Worm (Caenorhabditis elegans): Measurements from ENCODE around the gene rabr-4.

Gene rabr-4

DNA sequence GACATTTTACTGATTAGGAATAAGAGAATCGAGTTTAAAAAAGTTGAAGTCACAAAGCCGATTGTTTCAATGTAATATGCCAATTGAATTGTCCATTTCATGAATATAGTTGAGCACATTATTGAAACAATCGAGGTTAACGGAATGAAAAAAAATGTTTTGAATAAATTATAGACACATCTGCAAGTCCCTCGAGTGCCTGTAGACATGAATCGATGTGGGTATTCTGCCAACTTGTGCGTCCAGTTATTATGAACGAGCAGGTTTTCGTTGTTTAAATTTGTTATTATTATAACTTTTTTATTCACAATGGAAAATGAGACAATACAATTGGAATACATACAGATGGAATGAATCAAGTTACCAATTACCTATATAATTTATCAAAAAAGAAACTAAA lies 36.3 kb upstream of the rabr-4 start, which contains the start of gene str-99:
str-99 (minus strand) TSS at position 101 of the 400 bp plus-strand sequence.
- TF ChIP-seq mep-1 (tag; optimal IDR thresholded peaks at IDR 0.05) (no peak), nhr-12 (tag; optimal IDR thresholded peaks at IDR 0.05) (no peak), nhr-237 (tag; optimal IDR thresholded peaks at IDR 0.05) (no peak), sptf-1 (tag; optimal IDR thresholded peaks at IDR 0.05) (no peak), unc-39 (tag; optimal IDR thresholded peaks at IDR 0.05) (no peak), snpc-4 (tag; optimal IDR thresholded peaks at IDR 0.05) (no peak), pha-4 (tag; optimal IDR thresholded peaks at IDR 0.05) (no peak), hlh-1 (tag; optimal IDR thresholded peaks at IDR 0.05) (no peak), nhr-2 (tag; optimal IDR thresholded peaks at IDR 0.05) (no peak), lsy-2 (tag; optimal IDR thresholded peaks at IDR 0.05) (no peak), M03D4.4 (tag; optimal IDR thresholded peaks at IDR 0.05) (no peak), tbx-8 (GFP tag; optimal IDR thresholded peaks at IDR 0.05) (no peak), sem-2 (GFP tag; optimal IDR thresholded peaks at IDR 0.05) (no peak)

DNA sequence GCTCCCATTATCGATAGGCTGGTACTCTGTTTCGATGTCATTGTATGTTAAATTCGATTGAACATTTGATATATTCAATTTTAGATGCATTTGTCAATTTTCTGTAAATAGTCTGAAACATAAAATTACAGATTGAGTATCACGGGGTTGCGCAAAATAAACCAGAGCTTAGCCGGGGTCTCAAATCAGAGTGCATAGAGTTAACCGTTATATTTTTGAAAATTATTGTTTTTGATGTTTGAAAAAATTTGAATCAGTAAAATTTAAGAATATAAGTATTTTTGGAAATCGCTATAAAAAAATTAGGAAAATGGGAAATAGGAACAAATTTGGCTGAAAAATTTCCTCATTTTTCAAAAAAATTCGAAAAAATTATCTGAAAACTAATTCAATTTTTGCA lies 35.1 kb upstream of the rabr-4 start, which contains the start of gene F10A3.17:
F10A3.17 (minus strand) TSS at position 101 of the 400 bp plus-strand sequence.
- no peak for TF ChIP-seq sem-2 (GFP tag; optimal IDR thresholded peaks at IDR 0.05)
- TF ChIP-seq elt-3 (tag; optimal IDR thresholded peaks at IDR 0.05), result no peak
- no peak for TF ChIP-seq blmp-1 (tag; optimal IDR thresholded peaks at IDR 0.05)
- TF ChIP-seq unc-120 (tag; optimal IDR thresholded peaks at IDR 0.05; ENCODE audit: poor library complexity, severe bottlenecking), result no peak
- no peak for TF ChIP-seq ceh-39 (tag; optimal IDR thresholded peaks at IDR 0.05)
- TF ChIP-seq mls-2 (tag; optimal IDR thresholded peaks at IDR 0.05), result no peak
- TF ChIP-seq sptf-1 (tag; optimal IDR thresholded peaks at IDR 0.05), result no peak
- TF ChIP-seq bed-3 (GFP tag; optimal IDR thresholded peaks at IDR 0.05), result no peak
- no peak for TF ChIP-seq ztf-11 (tag; optimal IDR thresholded peaks at IDR 0.05)
- TF ChIP-seq nhr-76 (tag; optimal IDR thresholded peaks at IDR 0.05), result no peak
- TF ChIP-seq nhr-237 (tag; optimal IDR thresholded peaks at IDR 0.05), result no peak
- TF ChIP-seq tbx-8 (GFP tag; optimal IDR thresholded peaks at IDR 0.05), result no peak
- TF ChIP-seq lsy-2 (tag; optimal IDR thresholded peaks at IDR 0.05), result no peak
- no peak for TF ChIP-seq ceh-43 (GFP tag; optimal IDR thresholded peaks at IDR 0.05)
- TF ChIP-seq lin-13 (tag; optimal IDR thresholded peaks at IDR 0.05), result no peak
- TF ChIP-seq elt-1 (tag; optimal IDR thresholded peaks at IDR 0.05; ENCODE audit: borderline replicate concordance, insufficient read depth), result no peak
- no peak for TF ChIP-seq nhr-12 (tag; optimal IDR thresholded peaks at IDR 0.05)

DNA sequence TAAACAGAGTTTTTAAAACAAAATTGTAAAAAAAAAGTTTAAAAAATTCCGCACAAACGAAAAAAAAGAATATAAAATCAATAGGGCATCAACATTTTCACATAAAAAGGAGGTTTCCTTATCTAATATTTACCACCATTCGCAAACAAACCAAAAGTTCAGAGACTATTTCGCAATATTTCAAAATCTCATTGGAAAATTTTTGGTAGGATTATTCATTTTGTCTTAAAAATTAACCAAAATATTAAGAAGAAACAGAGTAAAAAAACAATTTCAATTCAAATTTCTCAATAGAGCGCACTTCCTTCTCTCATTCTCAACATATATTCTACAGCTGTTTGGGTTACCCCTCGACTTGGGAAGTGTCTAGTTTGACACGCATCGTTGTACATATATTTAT lies 34.7 kb upstream of the rabr-4 start:
- TF ChIP-seq nhr-76 (tag; optimal IDR thresholded peaks at IDR 0.05) (no peak), M03D4.4 (tag; optimal IDR thresholded peaks at IDR 0.05) (no peak), bed-3 (GFP tag; optimal IDR thresholded peaks at IDR 0.05) (no peak), hlh-1 (tag; optimal IDR thresholded peaks at IDR 0.05) (no peak), lin-13 (tag; optimal IDR thresholded peaks at IDR 0.05) (no peak), lin-32 (GFP tag; optimal IDR thresholded peaks at IDR 0.05) (no peak)

DNA sequence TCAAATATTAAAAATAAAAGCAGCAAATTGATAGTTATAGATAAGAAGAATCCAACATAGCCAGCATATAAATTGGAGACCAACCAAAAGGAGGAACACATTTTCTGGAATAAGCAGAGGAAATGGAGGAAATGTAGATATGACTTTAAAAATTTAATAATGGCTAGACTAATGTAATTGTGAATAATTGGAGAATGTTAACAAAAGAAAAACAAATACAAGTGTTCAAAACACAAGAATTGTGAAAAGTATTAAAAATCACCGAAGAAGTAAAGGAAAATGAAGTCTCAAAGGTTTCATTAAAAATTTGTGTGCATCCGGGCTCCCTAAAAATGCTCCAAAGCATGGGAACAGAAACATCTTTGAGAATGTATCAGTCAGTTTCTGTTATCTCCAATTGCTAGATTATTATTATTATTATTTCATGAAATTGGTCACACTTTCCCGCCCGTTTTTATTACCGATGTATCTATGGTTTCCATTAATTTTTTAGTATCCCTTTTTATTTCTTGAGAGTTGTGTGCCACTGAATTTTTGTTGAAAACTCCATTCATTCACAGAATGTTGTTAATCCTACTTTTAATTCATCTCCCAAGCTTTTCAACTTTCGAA lies 32.5 kb upstream of the rabr-4 start, which contains the start of the genes str-109 and F10A3.11:
str-109 (minus strand) TSS at position 101 of the 612 bp plus-strand sequence.
F10A3.11 (plus strand) TSS at position 562 of the 612 bp plus-strand sequence.
- TF ChIP-seq ceh-43 (GFP tag; optimal IDR thresholded peaks at IDR 0.05), result no peak
- TF ChIP-seq cnd-1 (tag; optimal IDR thresholded peaks at IDR 0.05), result no peak
- no peak for TF ChIP-seq lsy-2 (tag; optimal IDR thresholded peaks at IDR 0.05)
- TF ChIP-seq flh-1 (GFP tag; optimal IDR thresholded peaks at IDR 0.05), result no peak
- no peak for TF ChIP-seq M03D4.4 (tag; optimal IDR thresholded peaks at IDR 0.05)
- TF ChIP-seq unc-39 (tag; optimal IDR thresholded peaks at IDR 0.05), result no peak
- no peak for TF ChIP-seq unc-120 (tag; optimal IDR thresholded peaks at IDR 0.05; ENCODE audit: poor library complexity, severe bottlenecking)
- TF ChIP-seq ztf-11 (tag; optimal IDR thresholded peaks at IDR 0.05), result no peak
- no peak for TF ChIP-seq pha-4 (tag; optimal IDR thresholded peaks at IDR 0.05)
- no peak for TF ChIP-seq mab-5 (tag; optimal IDR thresholded peaks at IDR 0.05)
- no peak for TF ChIP-seq ceh-39 (tag; optimal IDR thresholded peaks at IDR 0.05)

DNA sequence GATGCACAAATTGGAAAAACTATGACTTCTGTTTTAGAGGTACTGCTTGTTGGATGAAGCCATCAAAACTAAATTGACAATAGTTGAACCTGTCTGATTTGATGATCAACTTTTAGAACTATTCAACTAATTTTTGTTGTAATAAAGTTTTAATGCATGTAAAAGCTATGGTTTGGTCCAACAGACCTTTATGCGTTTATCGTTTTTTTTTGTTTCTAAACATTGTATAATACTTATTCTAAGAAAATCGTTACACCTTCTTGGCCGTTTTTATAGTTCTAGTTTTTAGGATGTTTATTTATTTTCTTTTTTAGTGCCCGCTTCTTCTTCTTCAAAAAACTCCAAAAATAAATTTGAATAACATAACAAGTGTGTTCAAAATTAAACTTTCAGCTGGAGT lies 31.0 kb upstream of the rabr-4 start, which contains the start of gene F10A3.12:
F10A3.12 (plus strand) TSS at position 301 of the 400 bp plus-strand sequence.
- TF ChIP-seq nhr-237 (tag; optimal IDR thresholded peaks at IDR 0.05), result no peak
- no peak for TF ChIP-seq elt-3 (tag; optimal IDR thresholded peaks at IDR 0.05)
- TF ChIP-seq tbx-8 (GFP tag; optimal IDR thresholded peaks at IDR 0.05), result no peak
- no peak for TF ChIP-seq unc-62 (GFP tag; optimal IDR thresholded peaks at IDR 0.05)
- TF ChIP-seq nhr-76 (tag; optimal IDR thresholded peaks at IDR 0.05), result no peak
- TF ChIP-seq mls-2 (tag; optimal IDR thresholded peaks at IDR 0.05), result no peak
- TF ChIP-seq nhr-2 (tag; optimal IDR thresholded peaks at IDR 0.05), result no peak
- TF ChIP-seq bed-3 (GFP tag; optimal IDR thresholded peaks at IDR 0.05), result no peak
- no peak for TF ChIP-seq elt-1 (tag; optimal IDR thresholded peaks at IDR 0.05; ENCODE audit: borderline replicate concordance, insufficient read depth)
- no peak for TF ChIP-seq cnd-1 (tag; optimal IDR thresholded peaks at IDR 0.05)
- no peak for TF ChIP-seq hlh-1 (tag; optimal IDR thresholded peaks at IDR 0.05)
- TF ChIP-seq M03D4.4 (tag; optimal IDR thresholded peaks at IDR 0.05), result no peak
- no peak for TF ChIP-seq mep-1 (tag; optimal IDR thresholded peaks at IDR 0.05)
- no peak for TF ChIP-seq pha-4 (tag; optimal IDR thresholded peaks at IDR 0.05)
- no peak for TF ChIP-seq lsy-2 (tag; optimal IDR thresholded peaks at IDR 0.05)
- TF ChIP-seq drap-1 (GFP tag; optimal IDR thresholded peaks at IDR 0.05), result no peak

All from whole organism, mixed stage, embryonic.